Worm (Caenorhabditis elegans) whole organism, L1 larva: ENCODE results near the gene cwn-1.

ENCODE experiments used
- C04F5.9 ChIP-seq: sonication (generic microtip); optimal IDR thresholded peaks from 2 replicates; lab custom pipeline; 2016; ENCODE audit warnings: missing genetic modification characterization, missing compliant biosample characterization
- C16A3.4 ChIP-seq: fragments of 150-350 bp; optimal IDR thresholded peaks from 2 replicates; lab custom pipeline; 2014; ENCODE audit warnings: missing biosample characterization, missing genetic modification characterization
- aha-1 ChIP-seq: fragments of 150-350 bp; optimal IDR thresholded peaks from 2 replicates; lab custom pipeline; 2014; ENCODE audit warnings: missing biosample characterization, missing genetic modification characterization
- aly-2 ChIP-seq: fragments of 150-350 bp; optimal IDR thresholded peaks from 2 replicates; lab custom pipeline; 2014; ENCODE audit warnings: missing biosample characterization, missing genetic modification characterization
- ama-1 ChIP-seq: fragments of 150-350 bp; optimal IDR thresholded peaks from 2 replicates; lab custom pipeline; 2014
- blmp-1 ChIP-seq: fragments of 150-350 bp; optimal IDR thresholded peaks from 2 replicates; lab custom pipeline; 2014; ENCODE audit warnings: missing biosample characterization, missing genetic modification characterization
- ceh-8 ChIP-seq: fragments of 200-800 bp; sonication (Bioruptor generic); optimal IDR thresholded peaks from 2 replicates; lab custom pipeline; 2018; ENCODE audit warnings: mild to moderate bottlenecking, missing genetic modification characterization, moderate library complexity, missing compliant biosample characterization
- dsc-1 ChIP-seq: sonication (generic microtip); optimal IDR thresholded peaks from 2 replicates; lab custom pipeline; 2016; ENCODE audit warnings: mild to moderate bottlenecking, missing genetic modification characterization, missing compliant biosample characterization
- efl-1 ChIP-seq, 4 experiments: fragments of 150-350 bp; optimal IDR thresholded peaks in 3 of 4; peaks in 1 of 4; 1 replicate in 1 of 4; 2 replicates in 3 of 4; lab custom pipeline; 2014; ENCODE audit warnings: missing biosample characterization in 2 of 4, missing genetic modification characterization in 2 of 4, missing genetic modification reagents in 2 of 4
- egl-13 ChIP-seq: sonication (generic microtip); optimal IDR thresholded peaks from 2 replicates; lab custom pipeline; 2016; ENCODE audit warnings: missing genotype, missing genetic modification reagents, missing genetic modification characterization, missing compliant biosample characterization
- egl-27 ChIP-seq, 2 experiments: fragments of 150-350 bp in 1 of 2; sonication (generic microtip); optimal IDR thresholded peaks; 3 replicates each; lab custom pipeline; 2017 to 2018; ENCODE audit warnings: missing biosample characterization in 2 of 2, missing genetic modification characterization in 2 of 2, missing genetic modification reagents in 2 of 2
- elt-3 ChIP-seq, 6 experiments: fragments of 150-350 bp in 1 of 6; sonication (generic microtip); optimal IDR thresholded peaks; 2 replicates each; lab custom pipeline; 2017 to 2018; ENCODE audit warnings: missing biosample characterization in 6 of 6, missing genetic modification characterization in 6 of 6, inconsistent platforms in 1 of 6
- fkh-10 ChIP-seq: sonication (generic microtip); optimal IDR thresholded peaks from 2 replicates; lab custom pipeline; 2017; ENCODE audit warnings: missing biosample characterization, missing genetic modification reagents, missing genetic modification characterization
- fkh-4 ChIP-seq: sonication (generic microtip); optimal IDR thresholded peaks from 2 replicates; lab custom pipeline; 2016; ENCODE audit warnings: missing compliant biosample characterization, missing genetic modification characterization, borderline replicate concordance
- fkh-8 ChIP-seq: sonication (generic microtip); optimal IDR thresholded peaks from 2 replicates; lab custom pipeline; 2016; ENCODE audit warnings: mild to moderate bottlenecking, missing genetic modification characterization, missing compliant biosample characterization
- grh-1 ChIP-seq: fragments of 200-800 bp; sonication (Bioruptor generic); IDR thresholded peaks from 2 replicates; pipeline ENCODE4 v1.3.6; 2022; ENCODE audit warnings: missing genetic modification reagents, missing genetic modification characterization, missing compliant biosample characterization
- hlh-4 ChIP-seq: sonication (generic microtip); optimal IDR thresholded peaks from 2 replicates; lab custom pipeline; 2016; ENCODE audit warnings: mild to moderate bottlenecking, missing genetic modification characterization, missing compliant biosample characterization
- hpl-2 ChIP-seq: fragments of 150-350 bp; optimal IDR thresholded peaks from 2 replicates; lab custom pipeline; 2014; ENCODE audit warnings: missing biosample characterization, missing genetic modification reagents, missing genetic modification characterization
- irx-1 ChIP-seq: sonication (generic microtip); optimal IDR thresholded peaks from 2 replicates; lab custom pipeline; 2016; ENCODE audit warnings: missing genetic modification characterization, missing compliant biosample characterization
- lin-13 ChIP-seq: fragments of 150-350 bp; optimal IDR thresholded peaks from 2 replicates; lab custom pipeline; 2014; ENCODE audit warnings: missing biosample characterization, missing genetic modification reagents, missing genetic modification characterization
- lin-15B ChIP-seq: fragments of 150-350 bp; sonication (generic microtip); optimal IDR thresholded peaks from 3 replicates; lab custom pipeline; 2014; ENCODE audit warnings: missing biosample characterization, missing genetic modification characterization
- lin-35 ChIP-seq, 2 experiments: fragments of 150-350 bp; optimal IDR thresholded peaks; 2 replicates each; lab custom pipeline; 2014; ENCODE audit warnings: missing biosample characterization in 2 of 2, missing genetic modification characterization in 2 of 2, missing genetic modification reagents in 2 of 2
- mab-9 ChIP-seq: fragments of 200-800 bp; sonication (Bioruptor generic); IDR thresholded peaks from 2 replicates; pipeline ENCODE4 v1.3.6; 2022; ENCODE audit warnings: missing genetic modification reagents, missing genetic modification characterization, missing compliant biosample characterization
- mdl-1 ChIP-seq, 2 experiments: fragments of 150-350 bp; optimal IDR thresholded peaks; 2 replicates each; lab custom pipeline; 2014 to 2017; ENCODE audit warnings: missing biosample characterization in 2 of 2, missing genetic modification characterization in 2 of 2, inconsistent platforms in 1 of 2
- mef-2 ChIP-seq: fragments of 150-350 bp; optimal IDR thresholded peaks from 2 replicates; lab custom pipeline; 2014; ENCODE audit warnings: missing biosample characterization, missing genetic modification characterization
- mep-1 ChIP-seq: fragments of 150-350 bp; optimal IDR thresholded peaks from 2 replicates; lab custom pipeline; 2014; ENCODE audit warnings: missing biosample characterization, missing genetic modification characterization
- nhr-11 ChIP-seq: fragments of 150-350 bp; optimal IDR thresholded peaks from 2 replicates; lab custom pipeline; 2014; ENCODE audit warnings: missing biosample characterization, missing genetic modification characterization
- nhr-12 ChIP-seq: sonication (generic microtip); optimal IDR thresholded peaks from 2 replicates; lab custom pipeline; 2017; ENCODE audit warnings: missing biosample characterization, missing genetic modification characterization
- nhr-20 ChIP-seq: sonication (generic microtip); optimal IDR thresholded peaks from 2 replicates; lab custom pipeline; 2016; ENCODE audit warnings: mild to moderate bottlenecking, missing genetic modification characterization, missing compliant biosample characterization
- nhr-28 ChIP-seq: fragments of 150-350 bp; optimal IDR thresholded peaks from 2 replicates; lab custom pipeline; 2014; ENCODE audit warnings: missing biosample characterization, missing genetic modification characterization
- nhr-47 ChIP-seq: sonication (generic microtip); optimal IDR thresholded peaks from 2 replicates; lab custom pipeline; 2016; ENCODE audit warnings: mild to moderate bottlenecking, missing genetic modification characterization, moderate library complexity, missing compliant biosample characterization
- nhr-71 ChIP-seq: sonication (generic microtip); optimal IDR thresholded peaks from 2 replicates; lab custom pipeline; 2016; ENCODE audit warnings: mild to moderate bottlenecking, missing genetic modification characterization, moderate library complexity, missing compliant biosample characterization
- nhr-76 ChIP-seq: sonication (generic microtip); optimal IDR thresholded peaks from 2 replicates; lab custom pipeline; 2017; ENCODE audit warnings: missing biosample characterization, missing genetic modification characterization
- nhr-77 ChIP-seq: fragments of 150-350 bp; optimal IDR thresholded peaks from 2 replicates; lab custom pipeline; 2014; ENCODE audit warnings: missing biosample characterization, missing genetic modification characterization
- nhr-85 ChIP-seq: sonication (generic microtip); peaks from one replicate; lab custom pipeline; 2016; ENCODE audit warnings: missing genetic modification characterization, inconsistent platforms, missing compliant biosample characterization
- nhr-90 ChIP-seq: sonication (generic microtip); optimal IDR thresholded peaks from 2 replicates; lab custom pipeline; 2016; ENCODE audit warnings: mild to moderate bottlenecking, missing genetic modification characterization, missing compliant biosample characterization; ENCODE audit not compliant: poor library complexity
- pax-3 ChIP-seq: fragments of 200-800 bp; sonication (Bioruptor generic); optimal IDR thresholded peaks from 2 replicates; lab custom pipeline; 2018; ENCODE audit warnings: mild to moderate bottlenecking, missing genetic modification characterization, moderate library complexity, missing compliant biosample characterization
- snpc-4 ChIP-seq: fragments of 150-350 bp; optimal IDR thresholded peaks from 2 replicates; lab custom pipeline; 2014; ENCODE audit warnings: missing biosample characterization, missing genetic modification characterization
- sup-37 ChIP-seq: fragments of 200-800 bp; sonication (Bioruptor generic); optimal IDR thresholded peaks from 2 replicates; lab custom pipeline; 2018; ENCODE audit warnings: mild to moderate bottlenecking, missing genetic modification characterization, missing compliant biosample characterization
- swsn-7 ChIP-seq: sonication (generic microtip); optimal IDR thresholded peaks from 2 replicates; lab custom pipeline; 2016; ENCODE audit warnings: missing genetic modification characterization, missing compliant biosample characterization
- unc-130 ChIP-seq: fragments of 150-350 bp; optimal IDR thresholded peaks from 2 replicates; lab custom pipeline; 2017; ENCODE audit warnings: missing biosample characterization, missing genetic modification characterization, inconsistent platforms
- unc-62 ChIP-seq: fragments of 150-350 bp; optimal IDR thresholded peaks from 2 replicates; lab custom pipeline; 2014; ENCODE audit warnings: missing biosample characterization, missing genetic modification reagents, missing genetic modification characterization
- unc-86 ChIP-seq: sonication (generic microtip); optimal IDR thresholded peaks from 2 replicates; lab custom pipeline; 2016; ENCODE audit warnings: missing genetic modification characterization, missing compliant biosample characterization
- unc-98 ChIP-seq: fragments of 200-800 bp; sonication (Bioruptor generic); IDR thresholded peaks from 2 replicates; pipeline ENCODE4 v1.3.6; 2022; ENCODE audit warnings: missing genetic modification characterization, missing compliant biosample characterization
- vab-15 ChIP-seq: sonication (generic microtip); optimal IDR thresholded peaks from 2 replicates; lab custom pipeline; 2017; ENCODE audit warnings: missing genotype, mild to moderate bottlenecking, missing genetic modification characterization, missing compliant biosample characterization
- zag-1 ChIP-seq: fragments of 150-350 bp; optimal IDR thresholded peaks from 2 replicates; lab custom pipeline; 2014; ENCODE audit warnings: missing biosample characterization, missing genetic modification characterization
- ztf-4 ChIP-seq: fragments of 150-350 bp; optimal IDR thresholded peaks from 2 replicates; lab custom pipeline; 2014; ENCODE audit warnings: missing biosample characterization, missing genetic modification characterization

Gene cwn-1

ce11 chrII:133548-134275 lies at the start of gene cwn-1:
TSS of gene cwn-1 (minus strand) at chrII:133598.
- TF ChIP-seq unc-98 (GFP tag; lab: Robert Waterston, UW) (no peak), dsc-1 (peak; percentile 78), nhr-11 (tag; lab: Kevin White, UChicago) (no peak), swsn-7 (tag; lab: Kevin White, UChicago) (no peak), sup-37 (no peak), fkh-4 (tag; lab: Kevin White, UChicago) (peak; percentile 42)

- TF ChIP-seq nhr-20 (tag; lab: Kevin White, UChicago) (no peak), unc-62 (GFP tag; lab: Kevin White, UChicago) (no peak), snpc-4 (tag; lab: Kevin White, UChicago) (no peak), dsc-1 (no peak), mef-2 (no peak), nhr-28 (no peak), hpl-2 (no peak), nhr-76 (tag; lab: Kevin White, UChicago) (no peak), C16A3.4 (tag; lab: Kevin White, UChicago) (no peak), mdl-1 (tag; optimal IDR thresholded peaks at IDR 0.05; lab: Kevin White, UChicago) (no peak), lin-35 (GFP tag; optimal IDR thresholded peaks at IDR 0.05; lab: Kevin White, UChicago) (no peak), lin-13 (GFP tag; lab: Kevin White, UChicago) (no peak), mab-9 (GFP tag; lab: Robert Waterston, UW) (no peak), aha-1 (tag; lab: Kevin White, UChicago) (no peak)
Measured at ce11 chrII:178993-179392, 45.6 kb upstream of the cwn-1 start, which contains the start of gene T01D1.4. TSS of gene T01D1.4 (minus strand) at chrII:179093.

- TF ChIP-seq efl-1 (optimal IDR thresholded peaks at IDR 0.05; lab: Kevin White, UChicago) (no peak), efl-1 (GFP tag; optimal IDR thresholded peaks at IDR 0.05 in 1 of 2; lab: Kevin White, UChicago) (peak in 1 of 2 experiments; percentile 54), nhr-47 (tag; lab: Kevin White, UChicago) (no peak), snpc-4 (tag; lab: Kevin White, UChicago) (no peak), blmp-1 (peak; percentile 80), nhr-71 (tag; lab: Kevin White, UChicago) (no peak), aly-2 (tag; lab: Kevin White, UChicago) (no peak), nhr-12 (tag; lab: Kevin White, UChicago) (no peak)
Measured at ce11 chrII:178146-178545, 44.7 kb upstream of the cwn-1 start.

ce11 chrII:176622-177021 lies 43.2 kb upstream of the cwn-1 start:
- no peak for TF ChIP-seq dsc-1
- no peak for TF ChIP-seq C04F5.9 (tag; lab: Kevin White, UChicago)
- no peak for TF ChIP-seq lin-35 (GFP tag; optimal IDR thresholded peaks at IDR 0.05; lab: Kevin White, UChicago)
- no peak for TF ChIP-seq unc-130 (tag; lab: Kevin White, UChicago)
- TF ChIP-seq fkh-10 (GFP tag; lab: Kevin White, UChicago): no peak
- no peak for TF ChIP-seq mdl-1 (tag; optimal IDR thresholded peaks at IDR 0.05; lab: Kevin White, UChicago)
- TF ChIP-seq fkh-4 (tag; lab: Kevin White, UChicago): no peak
- peak in 1 of 6 experiments; percentile 8 for TF ChIP-seq elt-3 (tag; optimal IDR thresholded peaks at IDR 0.05; lab: Kevin White, UChicago)
- TF ChIP-seq unc-86 (tag; lab: Kevin White, UChicago): no peak
- TF ChIP-seq ceh-8 (GFP tag; lab: Kevin White, UChicago): no peak
- no peak for TF ChIP-seq nhr-90 (tag; lab: Kevin White, UChicago)
- no peak for TF ChIP-seq vab-15 (tag; lab: Kevin White, UChicago)
- no peak for TF ChIP-seq nhr-76 (tag; lab: Kevin White, UChicago)
- no peak for TF ChIP-seq hlh-4
- no peak for TF ChIP-seq ama-1 (lab: Kevin White, UChicago)
- TF ChIP-seq nhr-85 (tag; lab: Kevin White, UChicago): peak; percentile 69
- no peak for TF ChIP-seq nhr-77
- TF ChIP-seq irx-1 (tag; lab: Kevin White, UChicago): no peak
- TF ChIP-seq egl-13 (tag; lab: Kevin White, UChicago): no peak
- no peak for TF ChIP-seq ztf-4 (tag; lab: Kevin White, UChicago)
- TF ChIP-seq egl-27 (tag; optimal IDR thresholded peaks at IDR 0.05; lab: Kevin White, UChicago): no peak
- no peak for TF ChIP-seq pax-3 (tag; lab: Kevin White, UChicago)
- no peak for TF ChIP-seq mep-1 (tag; lab: Kevin White, UChicago)
- no peak for TF ChIP-seq zag-1 (tag; lab: Kevin White, UChicago)
- TF ChIP-seq lin-15B (tag; lab: Kevin White, UChicago): no peak
- no peak for TF ChIP-seq fkh-8 (tag; lab: Kevin White, UChicago)
- TF ChIP-seq C16A3.4 (tag; lab: Kevin White, UChicago): no peak
- peak; percentile 62 for TF ChIP-seq grh-1 (GFP tag; lab: Robert Waterston, UW)
